Worm (Caenorhabditis elegans): ENCODE results near the gene F43D2.7.

Gene F43D2.7

DNA sequence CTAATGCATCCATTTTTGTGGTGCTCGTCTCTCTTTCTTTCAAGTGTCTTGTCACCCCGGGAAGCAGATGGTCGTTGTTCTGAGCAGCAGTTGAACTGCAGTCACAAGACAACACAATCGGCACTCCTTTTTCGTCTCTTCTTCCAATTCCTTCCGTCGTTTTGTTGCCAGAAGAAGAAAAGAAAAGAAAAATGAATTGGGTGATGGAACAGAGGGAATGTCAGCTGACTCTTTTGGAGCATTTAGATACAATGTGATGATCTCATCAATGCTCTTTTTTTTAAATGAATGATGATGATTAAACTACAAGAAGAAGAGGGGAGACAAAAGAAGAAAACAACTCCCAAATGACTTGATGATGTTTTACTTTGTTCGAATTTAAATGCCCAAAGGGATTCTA, 10.0 kb upstream of the F43D2.7 start:
- TF ChIP-seq dve-1 (tag; optimal IDR thresholded peaks at IDR 0.05; ENCODE audit: insufficient read depth): no peak
- TF ChIP-seq zip-2 (tag; optimal IDR thresholded peaks at IDR 0.05): no peak
- no peak for TF ChIP-seq T20F7.1 (GFP tag; optimal IDR thresholded peaks at IDR 0.05)
- TF ChIP-seq ceh-62 (tag; optimal IDR thresholded peaks at IDR 0.05): no peak
- TF ChIP-seq F49E8.2 (tag; optimal IDR thresholded peaks at IDR 0.05; ENCODE audit: borderline replicate concordance): no peak
- TF ChIP-seq ceh-82 (tag; optimal IDR thresholded peaks at IDR 0.05): no peak
- no peak for TF ChIP-seq nhr-28 (tag; optimal IDR thresholded peaks at IDR 0.05)
- TF ChIP-seq mes-2 (tag; optimal IDR thresholded peaks at IDR 0.05; ENCODE audit: poor library complexity, severe bottlenecking): no peak
- no peak for TF ChIP-seq Y75B8A.6 (GFP tag; IDR thresholded peaks at IDR 0.05)
- no peak for TF ChIP-seq D1046.2 (GFP tag; IDR thresholded peaks at IDR 0.05)
- TF ChIP-seq hlh-11 (tag; optimal IDR thresholded peaks at IDR 0.05): no peak
- no peak for TF ChIP-seq nhr-237 (tag; optimal IDR thresholded peaks at IDR 0.05)
- no peak for TF ChIP-seq ZK337.2 (GFP tag; IDR thresholded peaks at IDR 0.05)
- no peak for TF ChIP-seq nhr-42 (GFP tag; IDR thresholded peaks at IDR 0.05)
- no peak for TF ChIP-seq mdl-1 (tag; optimal IDR thresholded peaks at IDR 0.05)
- no peak for TF ChIP-seq daf-19 (GFP tag; conservative IDR thresholded peaks at IDR 0.05)
- peak; percentile 11 to 47 for TF ChIP-seq lsy-2 (tag; optimal IDR thresholded peaks at IDR 0.05)
- TF ChIP-seq arid-1 (GFP tag; conservative IDR thresholded peaks at IDR 0.05): no peak
- no peak for TF ChIP-seq snpc-4 (tag; optimal IDR thresholded peaks at IDR 0.05)
- TF ChIP-seq F10B5.3 (tag; optimal IDR thresholded peaks at IDR 0.05): no peak
- TF ChIP-seq ceh-20 (GFP tag; IDR thresholded peaks at IDR 0.05): peak; percentile 62
- peak; percentile 51 for TF ChIP-seq hlh-30 (tag; optimal IDR thresholded peaks at IDR 0.05; ENCODE audit: insufficient read depth)
- no peak; the same call in 1 of the 2 replicates for TF ChIP-seq lin-38 (GFP tag; IDR thresholded peaks at IDR 0.05)
- TF ChIP-seq nhr-102 (tag; optimal IDR thresholded peaks at IDR 0.05): no peak
- no peak for TF ChIP-seq lin-1 (GFP tag; IDR thresholded peaks at IDR 0.05)
- no peak for TF ChIP-seq cey-2 (tag; optimal IDR thresholded peaks at IDR 0.05; ENCODE audit: borderline replicate concordance, insufficient read depth)

DNA sequence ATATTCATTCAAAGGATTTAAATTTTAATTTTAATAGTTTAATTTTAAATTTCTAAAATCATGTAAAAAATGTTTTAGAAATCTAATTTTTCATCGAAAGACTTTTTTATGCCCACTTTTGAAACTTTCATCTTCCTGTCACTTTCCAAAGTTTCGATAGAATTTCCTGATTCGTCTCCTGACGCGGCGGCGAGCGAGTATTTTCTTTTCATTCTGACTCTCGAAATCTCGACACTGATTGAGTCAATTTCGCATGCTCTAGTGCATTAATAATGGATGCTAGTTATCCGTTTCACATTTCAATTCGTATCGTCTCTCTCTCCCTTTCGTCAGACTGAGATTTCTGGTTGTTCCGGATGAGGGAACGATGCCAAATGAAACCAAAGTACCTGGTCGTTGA, 8.9 kb upstream of the F43D2.7 start:
- TF ChIP-seq vab-7 (GFP tag; IDR thresholded peaks at IDR 0.05): no peak
- no peak for TF ChIP-seq ceh-82 (tag; optimal IDR thresholded peaks at IDR 0.05)
- TF ChIP-seq fkh-10 (GFP tag; optimal IDR thresholded peaks at IDR 0.05): peak; percentile 63

DNA sequence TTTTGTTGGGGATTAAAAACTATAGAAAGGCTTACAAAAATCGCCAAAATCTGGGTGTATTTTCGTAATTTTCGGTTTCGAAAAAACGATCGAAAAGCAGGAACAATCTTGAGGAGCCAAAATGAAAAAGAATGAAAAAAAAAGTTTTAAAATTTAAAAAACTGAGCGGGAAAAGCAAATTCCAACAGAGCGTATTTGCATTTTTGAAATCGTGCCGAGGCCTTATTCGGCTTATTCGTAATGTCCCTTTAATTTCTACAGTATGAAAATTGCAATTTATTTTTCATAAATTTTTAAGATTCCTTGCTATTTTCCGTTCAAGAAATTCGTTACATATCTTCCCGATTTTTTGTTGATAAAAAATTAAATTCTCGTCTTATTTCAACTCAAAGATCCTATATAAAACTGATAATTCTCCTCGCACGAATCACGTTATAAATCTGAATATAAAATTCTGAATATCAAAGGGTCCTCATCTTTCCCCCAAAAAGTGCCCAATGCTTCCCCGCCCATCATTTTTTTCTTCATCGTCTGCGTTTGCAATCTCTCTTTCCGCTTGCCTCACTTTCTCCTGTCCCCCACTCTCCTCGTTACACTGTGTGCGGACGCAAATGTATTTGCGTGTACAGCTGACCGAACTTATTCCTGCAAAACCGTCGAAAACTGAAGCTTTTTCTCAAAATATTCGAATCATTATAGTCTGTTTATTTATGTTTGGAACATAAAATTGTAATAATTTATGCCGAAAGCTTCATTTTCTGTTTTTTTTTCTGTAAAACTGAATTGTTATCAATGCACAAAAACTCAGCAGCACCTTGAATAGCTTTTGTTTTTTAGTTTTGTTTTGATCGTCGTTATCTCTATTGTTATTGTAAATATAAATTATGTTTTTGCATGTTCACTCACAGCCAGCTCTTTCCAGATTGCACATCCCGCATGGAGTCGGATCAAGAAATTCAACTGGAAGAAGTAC, 6.1 kb upstream of the F43D2.7 start, which contains the start of the genes rfc-1 and pmp-3:
TSS of gene rfc-1 (minus strand) at position 163 of the 973 bp plus-strand sequence.
TSS of gene pmp-3 (plus strand) at position 923 of the 973 bp plus-strand sequence.
- TF ChIP-seq nhr-6 (tag; optimal IDR thresholded peaks at IDR 0.05) (peak; percentile 54), dmd-9 (GFP tag; IDR thresholded peaks at IDR 0.05) (no peak), fkh-10 (GFP tag; optimal IDR thresholded peaks at IDR 0.05) (no peak), mes-2 (tag; optimal IDR thresholded peaks at IDR 0.05; ENCODE audit: poor library complexity, severe bottlenecking) (peak; percentile 61), hlh-11 (tag; optimal IDR thresholded peaks at IDR 0.05) (peak; percentile 41), lin-1 (GFP tag; IDR thresholded peaks at IDR 0.05) (no peak), ZK546.5 (tag; optimal IDR thresholded peaks at IDR 0.05) (no peak), daf-16 (GFP tag; optimal IDR thresholded peaks at IDR 0.05) (no peak), daf-16 (tag; optimal IDR thresholded peaks at IDR 0.05) (peak; percentile 6), unc-130 (GFP tag; optimal IDR thresholded peaks at IDR 0.05) (peak; percentile 48), nhr-42 (GFP tag; IDR thresholded peaks at IDR 0.05) (no peak), aly-2 (tag; optimal IDR thresholded peaks at IDR 0.05) (no peak), dpl-1 (GFP tag; optimal IDR thresholded peaks at IDR 0.05) (peak; percentile 84), dmd-6 (GFP tag; IDR thresholded peaks at IDR 0.05) (no peak), zfp-2 (tag; optimal IDR thresholded peaks at IDR 0.05) (no peak), Y75B8A.6 (GFP tag; IDR thresholded peaks at IDR 0.05) (no peak), mep-1 (tag; optimal IDR thresholded peaks at IDR 0.05) (peak; percentile 10), hlh-30 (tag; optimal IDR thresholded peaks at IDR 0.05; ENCODE audit: insufficient read depth) (peak; percentile 11), lin-38 (GFP tag; IDR thresholded peaks at IDR 0.05) (peak; percentile 89), nhr-237 (tag; optimal IDR thresholded peaks at IDR 0.05) (no peak)

Measured in whole organism, L4 larva.